Fruit fly (Drosophila melanogaster) whole organism, embryonic: ENCODE measurements around the gene ball.

Source experiments
- Asciz ChIP-seq: fragments of 200-800 bp; sonication (Bioruptor generic); optimal IDR thresholded peaks from 2 replicates; lab custom pipeline; 2017; ENCODE audit warnings: missing biosample characterization, mild to moderate bottlenecking, missing genetic modification characterization, missing genetic modification reagents
- Atf6 ChIP-seq: fragments of 200-800 bp; sonication (Bioruptor generic); IDR thresholded peaks from 2 replicates; pipeline ENCODE4 v1.3.6; 2022; ENCODE audit warnings: missing biosample characterization, missing genetic modification characterization
- Blimp-1 ChIP-seq: fragments of 200-800 bp; sonication (Bioruptor generic); optimal IDR thresholded peaks from 3 replicates; lab custom pipeline; 2018; ENCODE audit warnings: missing biosample characterization, missing genetic modification characterization, mild to moderate bottlenecking, moderate library complexity, missing genetic modification reagents
- CG1024 ChIP-seq: fragments of 200-800 bp; sonication (Bioruptor generic); IDR thresholded peaks from 2 replicates; pipeline ENCODE4 v1.3.6; 2022; ENCODE audit warnings: missing biosample characterization, missing genetic modification characterization
- CG11085 ChIP-seq: fragments of 200-800 bp; sonication (Bioruptor generic); IDR thresholded peaks from 2 replicates; pipeline ENCODE4 v1.3.6; 2022; ENCODE audit warnings: missing biosample characterization, missing genetic modification characterization
- CG12071 ChIP-seq: fragments of 200-800 bp; sonication (Bioruptor generic); optimal IDR thresholded peaks from 3 replicates; lab custom pipeline; 2018; ENCODE audit warnings: missing biosample characterization, mild to moderate bottlenecking, missing genetic modification characterization
- CG15479 ChIP-seq: fragments of 200-800 bp; sonication (Bioruptor generic); optimal IDR thresholded peaks from 3 replicates; lab custom pipeline; 2019; ENCODE audit warnings: missing biosample characterization, mild to moderate bottlenecking, missing genetic modification characterization, moderate library complexity
- CG15696 ChIP-seq: fragments of 200-800 bp; sonication (Bioruptor generic); optimal IDR thresholded peaks from 2 replicates; lab custom pipeline; 2019; ENCODE audit warnings: missing biosample characterization, mild to moderate bottlenecking, missing genetic modification characterization, moderate library complexity
- CG1603 ChIP-seq: fragments of 200-800 bp; sonication (Bioruptor generic); optimal IDR thresholded peaks from 2 replicates; lab custom pipeline; 2019; ENCODE audit warnings: missing biosample characterization, mild to moderate bottlenecking, missing genetic modification characterization, moderate library complexity
- CG18011 ChIP-seq: fragments of 200-800 bp; sonication (Bioruptor generic); optimal IDR thresholded peaks from 2 replicates; lab custom pipeline; 2017; ENCODE audit warnings: missing biosample characterization, missing genetic modification characterization, mild to moderate bottlenecking, moderate library complexity, missing genotype
- CG18476 ChIP-seq: fragments of 200-800 bp; sonication (Bioruptor generic); optimal IDR thresholded peaks from 2 replicates; lab custom pipeline; 2016; ENCODE audit warnings: missing biosample characterization, mild to moderate bottlenecking, missing genetic modification characterization
- CG18764 ChIP-seq: fragments of 200-800 bp; sonication (Bioruptor generic); optimal IDR thresholded peaks from 3 replicates; lab custom pipeline; 2016; ENCODE audit warnings: missing biosample characterization, missing genetic modification characterization
- CG2120 ChIP-seq: fragments of 200-800 bp; sonication (Bioruptor generic); optimal IDR thresholded peaks from 3 replicates; lab custom pipeline; 2016; ENCODE audit warnings: missing biosample characterization, missing genetic modification characterization
- CG2875 ChIP-seq: fragments of 200-800 bp; sonication (Bioruptor generic); optimal IDR thresholded peaks from 2 replicates; lab custom pipeline; 2017; ENCODE audit warnings: missing biosample characterization, mild to moderate bottlenecking, missing genetic modification characterization, missing genetic modification reagents
- CG30020 ChIP-seq: fragments of 200-800 bp; optimal IDR thresholded peaks from 2 replicates; lab custom pipeline; 2019; ENCODE audit warnings: missing biosample characterization, mild to moderate bottlenecking, missing genetic modification characterization, moderate library complexity
- CG3163 ChIP-seq: fragments of 200-800 bp; sonication (Bioruptor generic); optimal IDR thresholded peaks from 3 replicates; lab custom pipeline; 2016; ENCODE audit warnings: missing biosample characterization, missing genetic modification characterization
- CG4360 ChIP-seq: fragments of 200-800 bp; sonication (Bioruptor generic); IDR thresholded peaks from 2 replicates; pipeline ENCODE4 v1.3.6; 2022; ENCODE audit warnings: missing biosample characterization, missing genetic modification characterization
- CG4854 ChIP-seq: fragments of 200-800 bp; sonication (Bioruptor generic); optimal IDR thresholded peaks from 2 replicates; lab custom pipeline; 2016; ENCODE audit warnings: missing biosample characterization, missing genetic modification characterization, inconsistent platforms
- CG5245 ChIP-seq: fragments of 200-800 bp; sonication (Bioruptor generic); optimal IDR thresholded peaks from 3 replicates; lab custom pipeline; 2016; ENCODE audit warnings: missing biosample characterization, missing genetic modification characterization
- CG8388 ChIP-seq: fragments of 200-800 bp; sonication (Bioruptor generic); optimal IDR thresholded peaks from 2 replicates; lab custom pipeline; 2019; ENCODE audit warnings: missing biosample characterization, mild to moderate bottlenecking, missing genetic modification characterization, moderate library complexity
- CG9609 ChIP-seq: fragments of 200-800 bp; sonication (Bioruptor generic); optimal IDR thresholded peaks from 3 replicates; lab custom pipeline; 2016; ENCODE audit warnings: missing biosample characterization, missing genetic modification characterization
- CG9876 ChIP-seq: fragments of 200-800 bp; sonication (Bioruptor generic); optimal IDR thresholded peaks from 2 replicates; lab custom pipeline; 2016; ENCODE audit warnings: missing biosample characterization, missing genetic modification characterization
- D19A ChIP-seq: fragments of 200-800 bp; optimal IDR thresholded peaks from 3 replicates; lab custom pipeline; 2019; ENCODE audit warnings: missing biosample characterization, mild to moderate bottlenecking, missing genetic modification characterization, moderate library complexity
- Dbx ChIP-seq: fragments of 200-800 bp; sonication (Bioruptor generic); IDR thresholded peaks from 3 replicates; pipeline ENCODE4 v1.3.6; 2022; ENCODE audit warnings: missing biosample characterization, missing genetic modification characterization
- HmgZ ChIP-seq: fragments of 200-800 bp; sonication (Bioruptor generic); optimal IDR thresholded peaks from 2 replicates; lab custom pipeline; 2018; ENCODE audit warnings: missing biosample characterization, mild to moderate bottlenecking, missing genetic modification characterization
- Hmx ChIP-seq: fragments of 200-800 bp; sonication (Bioruptor generic); optimal IDR thresholded peaks from 2 replicates; lab custom pipeline; 2016; ENCODE audit warnings: missing biosample characterization, missing genetic modification characterization
- Myb ChIP-seq: fragments of 200-800 bp; sonication (Bioruptor generic); optimal IDR thresholded peaks from 2 replicates; lab custom pipeline; 2016; ENCODE audit warnings: missing biosample characterization, missing genetic modification characterization
- Sox100B ChIP-seq: fragments of 200-800 bp; sonication (Bioruptor generic); optimal IDR thresholded peaks from 3 replicates; lab custom pipeline; 2018; ENCODE audit warnings: missing biosample characterization, mild to moderate bottlenecking, missing genetic modification characterization
- Xbp1 ChIP-seq: fragments of 200-800 bp; sonication (Bioruptor generic); optimal IDR thresholded peaks from 3 replicates; lab custom pipeline; 2016; ENCODE audit warnings: missing biosample characterization, mild to moderate bottlenecking, missing genetic modification characterization
- aop ChIP-seq: fragments of 200-800 bp; sonication (Bioruptor generic); IDR thresholded peaks from 2 replicates; pipeline ENCODE4 v1.3.6; 2022; ENCODE audit warnings: missing biosample characterization, missing genetic modification characterization
- bab2 ChIP-seq: fragments of 200-800 bp; sonication (Bioruptor generic); optimal IDR thresholded peaks from 2 replicates; lab custom pipeline; 2016; ENCODE audit warnings: missing biosample characterization, missing genetic modification characterization
- bowl ChIP-seq: fragments of 200-800 bp; sonication (Bioruptor generic); IDR thresholded peaks from 2 replicates; pipeline ENCODE4 v1.3.6; 2022; ENCODE audit warnings: missing biosample characterization, missing genetic modification characterization
- cg ChIP-seq: fragments of 200-800 bp; sonication (Bioruptor generic); optimal IDR thresholded peaks from 3 replicates; lab custom pipeline; 2019; ENCODE audit warnings: missing biosample characterization, mild to moderate bottlenecking, missing genetic modification characterization, moderate library complexity
- ci ChIP-seq: fragments of 200-800 bp; sonication (Bioruptor generic); IDR thresholded peaks from 3 replicates; pipeline ENCODE4 v1.3.6; 2022; ENCODE audit warnings: missing biosample characterization, missing genetic modification characterization
- fd64A ChIP-seq: fragments of 200-800 bp; sonication (Bioruptor generic); optimal IDR thresholded peaks from 3 replicates; lab custom pipeline; 2018; ENCODE audit warnings: missing biosample characterization, mild to moderate bottlenecking, missing genetic modification characterization
- hkb ChIP-seq, 2 experiments: fragments of 200-800 bp in 1 of 2; fragments of >200 bp in 1 of 2; sonication (Bioruptor generic) in 1 of 2; IDR thresholded peaks in 1 of 2; optimal IDR thresholded peaks in 1 of 2; 2 replicates each; pipeline versions ENCODE4 v1.3.6 to Lab custom; 2017 to 2022; ENCODE audit warnings: missing biosample characterization in 1 of 2, missing genetic modification characterization in 1 of 2
- mirr ChIP-seq: fragments of 200-800 bp; sonication (Bioruptor generic); optimal IDR thresholded peaks from 3 replicates; lab custom pipeline; 2018; ENCODE audit warnings: missing biosample characterization, mild to moderate bottlenecking, missing genetic modification characterization
- nerfin-1 ChIP-seq: fragments of 200-800 bp; sonication (Bioruptor generic); optimal IDR thresholded peaks from 3 replicates; lab custom pipeline; 2019; ENCODE audit warnings: missing biosample characterization, mild to moderate bottlenecking, missing genetic modification characterization, moderate library complexity
- nerfin-2 ChIP-seq: fragments of 200-800 bp; sonication (Bioruptor generic); IDR thresholded peaks from 2 replicates; pipeline ENCODE4 v1.3.6; 2022; ENCODE audit warnings: missing biosample characterization, missing genetic modification characterization; ENCODE audit not compliant: partially characterized antibody
- org-1 ChIP-seq: fragments of 200-800 bp; sonication (Bioruptor generic); optimal IDR thresholded peaks from 2 replicates; lab custom pipeline; 2017; ENCODE audit warnings: missing biosample characterization, missing genetic modification characterization
- ranshi ChIP-seq: fragments of 200-800 bp; sonication (Bioruptor generic); IDR thresholded peaks from 2 replicates; pipeline ENCODE4 v1.3.6; 2022; ENCODE audit warnings: missing biosample characterization, missing genetic modification characterization
- ro ChIP-seq: fragments of 200-800 bp; sonication (Bioruptor generic); IDR thresholded peaks from 2 replicates; pipeline ENCODE4 v1.3.6; 2022; ENCODE audit warnings: missing biosample characterization, missing genetic modification characterization
- run ChIP-seq: fragments of 200-800 bp; sonication (Bioruptor generic); optimal IDR thresholded peaks from 3 replicates; lab custom pipeline; 2018; ENCODE audit warnings: missing biosample characterization, mild to moderate bottlenecking, missing genetic modification characterization
- stc ChIP-seq: fragments of 200-800 bp; sonication (Bioruptor generic); IDR thresholded peaks from 2 replicates; pipeline ENCODE4 v1.3.6; 2022; ENCODE audit warnings: missing biosample characterization, missing genetic modification characterization
- trh ChIP-seq: fragments of 200-800 bp; sonication (Bioruptor generic); optimal IDR thresholded peaks from 2 replicates; lab custom pipeline; 2016; ENCODE audit warnings: missing biosample characterization, missing genetic modification characterization
- wek ChIP-seq: fragments of 200-800 bp; sonication (Bioruptor generic); optimal IDR thresholded peaks from 3 replicates; lab custom pipeline; 2018; ENCODE audit warnings: missing biosample characterization, mild to moderate bottlenecking, missing genetic modification characterization, moderate library complexity
- yki ChIP-seq: fragments of >200 bp; optimal IDR thresholded peaks from 3 replicates; lab custom pipeline; 2018
- zen ChIP-seq: fragments of 200-800 bp; sonication (Bioruptor generic); optimal IDR thresholded peaks from 3 replicates; lab custom pipeline; 2018; ENCODE audit warnings: missing biosample characterization, mild to moderate bottlenecking, missing genetic modification characterization, moderate library complexity
- zfh2 ChIP-seq: fragments of 200-800 bp; sonication (Bioruptor generic); optimal IDR thresholded peaks from 2 replicates; lab custom pipeline; 2016; ENCODE audit warnings: missing biosample characterization, missing genetic modification characterization

The ball gene

DNA sequence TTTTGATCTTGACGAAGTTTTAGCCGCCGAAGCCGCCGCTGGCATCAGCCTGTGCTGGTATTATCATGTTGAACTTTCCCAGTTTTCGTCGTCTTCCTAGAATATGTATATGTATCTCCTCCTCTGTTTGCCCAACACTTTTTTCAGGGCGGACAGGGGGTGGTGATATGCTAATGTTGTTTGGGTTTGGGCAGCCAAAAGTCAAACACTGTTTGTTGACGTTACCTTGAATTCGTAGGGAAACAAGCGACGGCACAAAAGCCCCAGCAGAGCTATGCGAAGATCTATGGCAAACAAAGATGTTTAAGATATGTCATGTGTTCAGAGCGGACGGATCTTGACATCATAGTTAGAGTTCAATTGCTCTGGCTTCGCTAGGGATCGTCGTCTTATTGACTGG lies 42.1 kb upstream of the ball start (continued):
- no peak for TF ChIP-seq hkb (optimal IDR thresholded peaks at IDR 0.05; lab: Kevin White, UChicago)
- TF ChIP-seq hkb (GFP tag; IDR thresholded peaks at IDR 0.05; lab: Robert Waterston, UW) = 0 out of 2 replicates have a peak, but pooled peaks have one; percentile 24
- peak; percentile 48 for TF ChIP-seq Atf6
- peak; percentile 7 for TF ChIP-seq CG15696
- peak; percentile 18; the same call in 1 of the 3 replicates for TF ChIP-seq ci (GFP tag; lab: Robert Waterston, UW)
- no peak for TF ChIP-seq Myb (GFP tag; lab: Kevin White, UChicago)
- no peak for TF ChIP-seq org-1 (GFP tag; lab: Kevin White, UChicago)
- TF ChIP-seq fd64A (GFP tag; lab: Kevin White, UChicago) = peak; percentile 72
- peak; percentile 18 for TF ChIP-seq nerfin-1 (tag; lab: Kevin White, UChicago)
- peak; percentile 42 for TF ChIP-seq mirr (GFP tag; lab: Kevin White, UChicago)
- TF ChIP-seq Blimp-1 (GFP tag; lab: Kevin White, UChicago) = peak; percentile 64
- no peak for TF ChIP-seq CG18011 (GFP tag; lab: Kevin White, UChicago)

- TF ChIP-seq CG9876 (GFP tag; lab: Kevin White, UChicago) = no peak
- TF ChIP-seq bab2 = no peak
- no peak for TF ChIP-seq wek (GFP tag; lab: Kevin White, UChicago)
- no peak for TF ChIP-seq CG12071
- no peak for TF ChIP-seq zfh2 (GFP tag; lab: Kevin White, UChicago)
- TF ChIP-seq CG18764 (GFP tag; lab: Kevin White, UChicago) = no peak
- TF ChIP-seq stc (GFP tag; lab: Robert Waterston, UW) = no peak
- TF ChIP-seq CG9609 (GFP tag; lab: Kevin White, UChicago) = no peak
- no peak for TF ChIP-seq CG18476 (GFP tag; lab: Kevin White, UChicago)
- no peak for TF ChIP-seq D19A (tag; lab: Kevin White, UChicago)
- no peak for TF ChIP-seq CG1024
- TF ChIP-seq ranshi (GFP tag; lab: Robert Waterston, UW) = no peak
- TF ChIP-seq CG8388 (GFP tag; lab: Kevin White, UChicago) = no peak
- no peak for TF ChIP-seq CG4360 (GFP tag; lab: Robert Waterston, UW)
- no peak for TF ChIP-seq CG4854 (GFP tag; lab: Kevin White, UChicago)
- no peak for TF ChIP-seq run (tag; lab: Kevin White, UChicago)
- TF ChIP-seq nerfin-2 (GFP tag; lab: Robert Waterston, UW) = no peak
- TF ChIP-seq CG11085 = no peak
- TF ChIP-seq HmgZ (tag; lab: Kevin White, UChicago) = no peak
- TF ChIP-seq Hmx = no peak
- no peak for TF ChIP-seq CG3163 (GFP tag; lab: Kevin White, UChicago)
- no peak for TF ChIP-seq bowl
- peak; percentile 57 for TF ChIP-seq CG2120 (GFP tag; lab: Kevin White, UChicago)
- no peak for TF ChIP-seq zen
- TF ChIP-seq yki = no peak
- TF ChIP-seq Sox100B = no peak
- TF ChIP-seq Dbx = peak; percentile 51; the same call in 1 of the 3 replicates
- no peak for TF ChIP-seq Xbp1 (GFP tag; lab: Kevin White, UChicago)
- no peak for TF ChIP-seq ro (GFP tag; lab: Robert Waterston, UW)
- no peak for TF ChIP-seq cg (GFP tag; lab: Kevin White, UChicago)
- no peak for TF ChIP-seq CG5245 (GFP tag; lab: Kevin White, UChicago)
- no peak for TF ChIP-seq CG2875
- TF ChIP-seq Asciz = no peak
- no peak for TF ChIP-seq aop (GFP tag; lab: Robert Waterston, UW)
- TF ChIP-seq CG15479 = no peak
- no peak for TF ChIP-seq CG1603 (tag; lab: Kevin White, UChicago)
- TF ChIP-seq trh (GFP tag; lab: Kevin White, UChicago) = no peak
- TF ChIP-seq CG30020 (tag; lab: Kevin White, UChicago) = no peak
Measured at dm6 chr3R:26906711-26907510, 40.3 kb upstream of the ball start.
